Fruit fly (Drosophila melanogaster) whole organism, prepupa: ENCODE measurements around the gene osp.

ENCODE experiments used
- CG1621 ChIP-seq: fragments of 200-800 bp; sonication (Bioruptor generic); optimal IDR thresholded peaks from 3 replicates; lab custom pipeline; 2018; ENCODE audit warnings: missing biosample characterization, mild to moderate bottlenecking, missing genetic modification characterization
- CG32006 ChIP-seq: fragments of 200-800 bp; sonication (Bioruptor generic); optimal IDR thresholded peaks from 3 replicates; lab custom pipeline; 2017; ENCODE audit warnings: missing biosample characterization, mild to moderate bottlenecking, missing genetic modification characterization
- OdsH ChIP-seq: fragments of 200-800 bp; sonication (Bioruptor generic); optimal IDR thresholded peaks from 3 replicates; lab custom pipeline; 2016; ENCODE audit warnings: missing biosample characterization, missing genetic modification characterization
- Sox14 ChIP-seq: fragments of 200-800 bp; sonication (Bioruptor generic); optimal IDR thresholded peaks from 3 replicates; lab custom pipeline; 2016; ENCODE audit warnings: missing biosample characterization, missing genetic modification characterization
- cyc ChIP-seq: fragments of 200-800 bp; sonication (Bioruptor generic); optimal IDR thresholded peaks from 3 replicates; lab custom pipeline; 2016; ENCODE audit warnings: missing biosample characterization, missing genetic modification characterization
- fd59A ChIP-seq: fragments of 200-800 bp; sonication (Bioruptor generic); optimal IDR thresholded peaks from 2 replicates; lab custom pipeline; 2017; ENCODE audit warnings: missing biosample characterization, mild to moderate bottlenecking, missing genetic modification characterization, missing genetic modification reagents
- salr ChIP-seq, 2 experiments: fragments of 200-800 bp; sonication (Bioruptor generic); optimal IDR thresholded peaks; 3 replicates each; lab custom pipeline; 2016 to 2018; ENCODE audit warnings: missing biosample characterization in 2 of 2, missing genetic modification characterization in 2 of 2, mild to moderate bottlenecking in 1 of 2

DNA sequence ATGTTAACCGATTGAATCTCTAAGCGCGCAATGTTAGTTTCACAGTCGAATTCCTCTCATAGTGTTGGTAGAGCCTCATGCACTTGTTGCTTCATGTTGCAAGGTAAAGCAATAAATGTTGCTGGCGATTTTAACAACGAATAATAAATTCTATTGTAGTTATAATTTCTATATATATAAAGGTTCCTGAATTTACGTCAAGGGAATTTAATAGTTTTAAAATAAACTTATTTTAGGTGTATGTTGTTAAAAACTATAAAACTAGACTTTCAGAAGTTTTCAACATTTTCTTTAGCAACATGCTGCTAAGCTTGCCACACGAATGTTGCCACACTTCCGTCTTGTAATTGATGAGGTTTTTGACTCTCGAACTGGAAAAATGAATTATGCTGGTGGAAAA lies 1.1 kb upstream of the osp start:
- no peak for TF ChIP-seq OdsH (GFP tag; lab: Kevin White, UChicago)
- no peak for TF ChIP-seq cyc
- no peak for TF ChIP-seq CG1621 (tag; lab: Kevin White, UChicago)
- TF ChIP-seq fd59A (GFP tag; lab: Kevin White, UChicago): no peak
- TF ChIP-seq CG32006: no peak
- TF ChIP-seq Sox14: no peak
- no peak for TF ChIP-seq salr (GFP tag; optimal IDR thresholded peaks at IDR 0.05; lab: Kevin White, UChicago)
